Fruit fly (Drosophila melanogaster) whole organism: ENCODE results near the gene Dr.

Experiments
- CG8478 ChIP-seq: fragments of >200 bp; optimal IDR thresholded peaks from 2 replicates; lab custom pipeline; 2018; ENCODE audit warnings: inconsistent platforms
- Dll ChIP-seq: fragments of >200 bp; optimal IDR thresholded peaks from 2 replicates; lab custom pipeline; 2017
- pan ChIP-seq: fragments of >200 bp; optimal IDR thresholded peaks from 2 replicates; lab custom pipeline; 2017

DNA sequence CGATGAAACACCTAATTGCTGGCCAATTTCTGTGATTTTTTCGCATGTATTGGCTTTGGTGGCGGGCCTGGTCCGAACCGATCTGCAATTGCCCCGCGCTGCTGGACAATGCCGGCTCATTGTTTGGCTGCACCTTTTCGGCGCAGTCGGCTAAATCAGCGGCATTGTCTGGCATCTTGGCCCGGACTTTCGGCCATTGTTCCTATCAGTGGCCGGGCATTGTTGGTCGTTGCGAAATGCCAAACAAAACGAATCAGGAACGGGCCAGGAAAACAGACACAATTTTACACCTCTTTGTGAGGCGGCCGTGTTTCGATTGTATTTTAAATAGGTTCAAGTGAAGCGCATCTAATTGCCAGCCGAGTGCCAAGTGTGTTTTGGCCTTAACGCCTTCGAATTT, 11.0 kb upstream of the Dr start:
- TF ChIP-seq CG8478 (lab: Kevin White, UChicago), result no peak
- no peak for TF ChIP-seq Dll (lab: Kevin White, UChicago)
- no peak for TF ChIP-seq pan (lab: Kevin White, UChicago)
